Worm (Caenorhabditis elegans) whole organism, young adult: ENCODE measurements around the gene F59B1.2.

Experiments used
- K11D2.4 ChIP-seq: fragments of 200-800 bp; sonication (Bioruptor generic); IDR thresholded peaks from 2 replicates; pipeline ENCODE4 v1.3.6; 2022; ENCODE audit warnings: missing genetic modification reagents, missing genetic modification characterization, missing compliant biosample characterization
- Y53G8AR.9 ChIP-seq: fragments of 200-800 bp; sonication (Bioruptor generic); conservative IDR thresholded peaks from 2 replicates; pipeline ENCODE4 v1.3.6; 2022; ENCODE audit warnings: missing genetic modification reagents, missing genetic modification characterization, missing compliant biosample characterization
- ceh-91 ChIP-seq: fragments of 200-800 bp; sonication (Bioruptor generic); IDR thresholded peaks from 2 replicates; pipeline ENCODE4 v1.3.6; 2022; ENCODE audit warnings: missing genetic modification reagents, missing genetic modification characterization, missing compliant biosample characterization
- efl-1 ChIP-seq: fragments of 150-350 bp; optimal IDR thresholded peaks from 2 replicates; lab custom pipeline; 2014; ENCODE audit warnings: missing biosample characterization, missing genetic modification reagents, missing genetic modification characterization
- ets-4 ChIP-seq: fragments of 200-800 bp; sonication (Bioruptor generic); optimal IDR thresholded peaks from 2 replicates; lab custom pipeline; 2018; ENCODE audit warnings: mild to moderate bottlenecking, missing genetic modification characterization, missing compliant biosample characterization
- pha-4 ChIP-seq: fragments of 150-350 bp; sonication (generic microtip); optimal IDR thresholded peaks from 2 replicates; lab custom pipeline; 2014; ENCODE audit warnings: missing biosample characterization, missing genetic modification reagents, missing genetic modification characterization
- snpc-4 ChIP-seq, 5 experiments: fragments of 150-350 bp in 1 of 5; sonication (generic microtip) in 4 of 5; optimal IDR thresholded peaks; 2 replicates each; lab custom pipeline; 2014 to 2018; ENCODE audit warnings: missing genetic modification characterization in 5 of 5, missing biosample characterization in 3 of 5, antibody characterized with exemption in 2 of 5, mild to moderate bottlenecking in 2 of 5, missing compliant biosample characterization in 2 of 5, missing genotype in 2 of 5, moderate library complexity in 2 of 5, missing genetic modification reagents in 1 of 5

DNA sequence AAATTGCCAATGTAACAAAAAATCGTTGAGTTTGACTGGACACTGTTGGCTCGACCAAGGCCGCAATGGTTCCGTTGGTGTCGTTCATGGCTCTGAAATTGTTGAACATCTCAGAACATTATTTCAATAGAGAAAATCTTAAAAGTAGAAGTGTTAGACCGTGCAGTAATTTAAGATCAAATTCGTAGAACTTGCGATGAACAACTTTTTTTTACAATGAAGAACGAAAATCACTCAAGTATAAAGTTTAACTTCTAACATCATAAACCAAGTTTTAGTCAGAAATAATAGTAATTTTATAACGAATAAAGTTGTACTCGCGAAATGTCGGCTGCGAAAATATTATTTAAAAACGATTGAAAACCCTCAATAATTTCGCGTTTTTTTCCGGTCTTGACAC is 3.9 kb downstream of the F59B1.2 start, which contains the start of gene srx-41:
- TF ChIP-seq K11D2.4 (GFP tag; lab: Robert Waterston, UW) (no peak), ceh-91 (GFP tag; lab: Robert Waterston, UW) (no peak), efl-1 (GFP tag; lab: Kevin White, UChicago) (no peak), ets-4 (GFP tag; lab: Kevin White, UChicago) (no peak), Y53G8AR.9 (no peak), snpc-4 (GFP tag; optimal IDR thresholded peaks at IDR 0.05; lab: Kevin White, UChicago) (no peak), snpc-4 (tag; optimal IDR thresholded peaks at IDR 0.05; lab: Kevin White, UChicago) (no peak), pha-4 (tag; lab: Kevin White, UChicago) (no peak)
